Fruit fly (Drosophila melanogaster) whole organism, embryonic: ENCODE data around the gene CG42748.

ENCODE experiments used
- Abd-B ChIP-seq: fragments of 200-800 bp; sonication (Bioruptor generic); optimal IDR thresholded peaks from 2 replicates; lab custom pipeline; 2018; ENCODE audit warnings: missing biosample characterization, mild to moderate bottlenecking, missing genetic modification characterization, moderate library complexity
- Aef1 ChIP-seq: fragments of 200-800 bp; sonication (Bioruptor generic); IDR thresholded peaks from 3 replicates; pipeline ENCODE4 v1.3.6; 2022; ENCODE audit warnings: missing biosample characterization, missing genetic modification characterization
- CG1024 ChIP-seq: fragments of 200-800 bp; sonication (Bioruptor generic); IDR thresholded peaks from 2 replicates; pipeline ENCODE4 v1.3.6; 2022; ENCODE audit warnings: missing biosample characterization, missing genetic modification characterization
- CG10274 ChIP-seq: fragments of 200-800 bp; sonication (Bioruptor generic); optimal IDR thresholded peaks from 3 replicates; lab custom pipeline; 2017; ENCODE audit warnings: missing biosample characterization, mild to moderate bottlenecking, missing genetic modification characterization
- CG11723 ChIP-seq: fragments of 200-800 bp; sonication (Bioruptor generic); optimal IDR thresholded peaks from 2 replicates; lab custom pipeline; 2017; ENCODE audit warnings: missing biosample characterization, mild to moderate bottlenecking, missing genetic modification characterization
- CG12769 ChIP-seq: fragments of 200-800 bp; sonication (Bioruptor generic); optimal IDR thresholded peaks from 2 replicates; lab custom pipeline; 2019; ENCODE audit warnings: missing biosample characterization, mild to moderate bottlenecking, missing genetic modification characterization, moderate library complexity
- CG13424 ChIP-seq: fragments of 200-800 bp; sonication (Bioruptor generic); optimal IDR thresholded peaks from 2 replicates; lab custom pipeline; 2019; ENCODE audit warnings: missing biosample characterization, mild to moderate bottlenecking, missing genetic modification characterization, moderate library complexity
- CG14014 ChIP-seq: fragments of 200-800 bp; sonication (Bioruptor generic); IDR thresholded peaks from 2 replicates; pipeline ENCODE4 v1.3.6; 2022; ENCODE audit warnings: missing biosample characterization, missing genetic modification characterization
- CG14860 ChIP-seq: fragments of 200-800 bp; sonication (Bioruptor generic); IDR thresholded peaks from 3 replicates; pipeline ENCODE4 v1.3.6; 2022; ENCODE audit warnings: missing biosample characterization, missing genetic modification characterization; ENCODE audit not compliant: partially characterized antibody
- CG15514 ChIP-seq: fragments of 200-800 bp; sonication (Bioruptor generic); optimal IDR thresholded peaks from 3 replicates; lab custom pipeline; 2017; ENCODE audit warnings: missing biosample characterization, missing genetic modification characterization, mild to moderate bottlenecking, moderate library complexity, missing genetic modification reagents
- CG15601 ChIP-seq: fragments of 200-800 bp; sonication (Bioruptor generic); optimal IDR thresholded peaks from 3 replicates; lab custom pipeline; 2019; ENCODE audit warnings: missing biosample characterization, mild to moderate bottlenecking, missing genetic modification characterization, moderate library complexity
- CG30431 ChIP-seq: fragments of 200-800 bp; sonication (Bioruptor generic); optimal IDR thresholded peaks from 2 replicates; lab custom pipeline; 2017; ENCODE audit warnings: missing biosample characterization, missing genetic modification characterization
- CG31441 ChIP-seq: fragments of 200-800 bp; sonication (Bioruptor generic); IDR thresholded peaks from 2 replicates; pipeline ENCODE4 v1.3.6; 2022; ENCODE audit warnings: missing biosample characterization, missing genetic modification characterization
- CG4360 ChIP-seq: fragments of 200-800 bp; sonication (Bioruptor generic); IDR thresholded peaks from 2 replicates; pipeline ENCODE4 v1.3.6; 2022; ENCODE audit warnings: missing biosample characterization, missing genetic modification characterization
- CG4854 ChIP-seq: fragments of 200-800 bp; sonication (Bioruptor generic); optimal IDR thresholded peaks from 2 replicates; lab custom pipeline; 2016; ENCODE audit warnings: missing biosample characterization, missing genetic modification characterization, inconsistent platforms
- CG8290 ChIP-seq, 3 experiments: fragments of 200-800 bp; sonication (Bioruptor generic); optimal IDR thresholded peaks; 2 replicates each; lab custom pipeline; 2016 to 2019; ENCODE audit warnings: missing biosample characterization in 3 of 3, missing genetic modification characterization in 3 of 3, mild to moderate bottlenecking in 2 of 3, moderate library complexity in 1 of 3
- CG8765 ChIP-seq: fragments of 200-800 bp; sonication (Bioruptor generic); IDR thresholded peaks from 2 replicates; pipeline ENCODE4 v1.3.6; 2022; ENCODE audit warnings: missing biosample characterization, missing genetic modification characterization
- CG9817 ChIP-seq: fragments of 200-800 bp; sonication (Bioruptor generic); optimal IDR thresholded peaks from 2 replicates; lab custom pipeline; 2018; ENCODE audit warnings: missing biosample characterization, mild to moderate bottlenecking, missing genetic modification characterization, moderate library complexity
- CHES-1-like ChIP-seq: fragments of 200-800 bp; sonication (Bioruptor generic); optimal IDR thresholded peaks from 2 replicates; lab custom pipeline; 2016; ENCODE audit warnings: missing biosample characterization, missing genetic modification characterization
- CoRest ChIP-seq: fragments of 200-800 bp; sonication (Bioruptor generic); optimal IDR thresholded peaks from 3 replicates; lab custom pipeline; 2018; ENCODE audit warnings: missing biosample characterization, mild to moderate bottlenecking, missing genetic modification characterization, moderate library complexity
- Dll ChIP-seq: fragments of 200-800 bp; sonication (Bioruptor generic); IDR thresholded peaks from 4 replicates; pipeline ENCODE4 v1.3.6; 2022; ENCODE audit warnings: missing biosample characterization, missing genetic modification characterization; ENCODE audit not compliant: partially characterized antibody
- Ets97D ChIP-seq: fragments of 200-800 bp; sonication (Bioruptor generic); optimal IDR thresholded peaks from 3 replicates; lab custom pipeline; 2016; ENCODE audit warnings: missing biosample characterization, missing genetic modification characterization
- Fer1 ChIP-seq: fragments of 200-800 bp; sonication (Bioruptor generic); optimal IDR thresholded peaks from 2 replicates; lab custom pipeline; 2017; ENCODE audit warnings: missing biosample characterization, mild to moderate bottlenecking, missing genetic modification characterization
- HLH4C ChIP-seq: fragments of 200-800 bp; sonication (Bioruptor generic); IDR thresholded peaks from 3 replicates; pipeline ENCODE4 v1.3.6; 2022; ENCODE audit warnings: missing biosample characterization, missing genetic modification characterization; ENCODE audit not compliant: partially characterized antibody
- HmgD ChIP-seq: fragments of 200-800 bp; sonication (Bioruptor generic); optimal IDR thresholded peaks from 3 replicates; lab custom pipeline; 2016; ENCODE audit warnings: missing biosample characterization, missing genetic modification characterization
- HmgZ ChIP-seq: fragments of 200-800 bp; sonication (Bioruptor generic); optimal IDR thresholded peaks from 2 replicates; lab custom pipeline; 2018; ENCODE audit warnings: missing biosample characterization, mild to moderate bottlenecking, missing genetic modification characterization
- MESR4 ChIP-seq: fragments of 200-800 bp; sonication (Bioruptor generic); optimal IDR thresholded peaks from 2 replicates; lab custom pipeline; 2018; ENCODE audit warnings: missing biosample characterization, mild to moderate bottlenecking, missing genetic modification characterization, moderate library complexity
- Med ChIP-seq: fragments of 200-800 bp; sonication (Bioruptor generic); peaks from one replicate; lab custom pipeline; 2016; ENCODE audit warnings: missing biosample characterization, missing genetic modification characterization, mild to moderate bottlenecking, inconsistent platforms, moderate library complexity
- Poxn ChIP-seq: fragments of 200-800 bp; sonication (Bioruptor generic); IDR thresholded peaks from 2 replicates; pipeline ENCODE4 v1.3.6; 2022; ENCODE audit warnings: missing biosample characterization, missing genetic modification characterization
- Sin3A ChIP-seq: fragments of >200 bp; optimal IDR thresholded peaks from 2 replicates; lab custom pipeline; 2018
- Sry-β ChIP-seq: fragments of 200-800 bp; sonication (Bioruptor generic); optimal IDR thresholded peaks from 2 replicates; lab custom pipeline; 2018; ENCODE audit warnings: missing biosample characterization, mild to moderate bottlenecking, missing genetic modification characterization, moderate library complexity
- Sry-δ ChIP-seq: fragments of 200-800 bp; sonication (Bioruptor generic); optimal IDR thresholded peaks from 2 replicates; lab custom pipeline; 2016; ENCODE audit warnings: missing biosample characterization, missing genetic modification characterization
- Trl ChIP-seq, 3 experiments: fragments of >200 bp in 2 of 3; fragments of 200-800 bp in 1 of 3; sonication (Bioruptor generic) in 1 of 3; optimal IDR thresholded peaks; 2 replicates in 1 of 3; 3 replicates in 2 of 3; lab custom pipeline; 2016 to 2017; ENCODE audit warnings: missing biosample characterization in 1 of 3, missing genetic modification characterization in 1 of 3
- Xbp1 ChIP-seq: fragments of 200-800 bp; sonication (Bioruptor generic); optimal IDR thresholded peaks from 3 replicates; lab custom pipeline; 2016; ENCODE audit warnings: missing biosample characterization, mild to moderate bottlenecking, missing genetic modification characterization
- dmrt11E ChIP-seq: fragments of 200-800 bp; sonication (Bioruptor generic); optimal IDR thresholded peaks from 3 replicates; lab custom pipeline; 2018; ENCODE audit warnings: missing biosample characterization, mild to moderate bottlenecking, missing genetic modification characterization, moderate library complexity
- ftz-f1 ChIP-seq: fragments of 200-800 bp; sonication (Bioruptor generic); optimal IDR thresholded peaks from 2 replicates; lab custom pipeline; 2016; ENCODE audit warnings: missing biosample characterization, missing genetic modification characterization
- gem ChIP-seq: fragments of 200-800 bp; sonication (Bioruptor generic); optimal IDR thresholded peaks from 2 replicates; lab custom pipeline; 2019; ENCODE audit warnings: missing biosample characterization, mild to moderate bottlenecking, missing genetic modification characterization, moderate library complexity
- gt ChIP-seq: fragments of 200-800 bp; sonication (Bioruptor generic); IDR thresholded peaks from 2 replicates; pipeline ENCODE4 v1.3.6; 2022; ENCODE audit warnings: missing biosample characterization, missing genetic modification characterization
- ind ChIP-seq: fragments of 200-800 bp; sonication (Bioruptor generic); optimal IDR thresholded peaks from 3 replicates; lab custom pipeline; 2016; ENCODE audit warnings: missing biosample characterization, missing genetic modification characterization
- pzg ChIP-seq: fragments of 200-800 bp; sonication (Bioruptor generic); optimal IDR thresholded peaks from 3 replicates; lab custom pipeline; 2018; ENCODE audit warnings: missing biosample characterization, mild to moderate bottlenecking, missing genetic modification characterization, moderate library complexity
- sens-2 ChIP-seq: fragments of 200-800 bp; sonication (Bioruptor generic); IDR thresholded peaks from 2 replicates; pipeline ENCODE4 v1.3.6; 2022; ENCODE audit warnings: missing biosample characterization, missing genetic modification characterization
- sqz ChIP-seq: fragments of 200-800 bp; sonication (Bioruptor generic); optimal IDR thresholded peaks from 3 replicates; lab custom pipeline; 2018; ENCODE audit warnings: missing biosample characterization, mild to moderate bottlenecking, missing genetic modification characterization
- stwl ChIP-seq: fragments of 200-800 bp; sonication (Bioruptor generic); optimal IDR thresholded peaks from 3 replicates; lab custom pipeline; 2018; ENCODE audit warnings: missing biosample characterization, mild to moderate bottlenecking, missing genetic modification characterization, moderate library complexity
- tgo ChIP-seq: fragments of 200-800 bp; sonication (Bioruptor generic); IDR thresholded peaks from 3 replicates; pipeline ENCODE4 v1.3.6; 2022; ENCODE audit warnings: missing biosample characterization, missing genetic modification characterization
- wek ChIP-seq: fragments of 200-800 bp; sonication (Bioruptor generic); optimal IDR thresholded peaks from 3 replicates; lab custom pipeline; 2018; ENCODE audit warnings: missing biosample characterization, mild to moderate bottlenecking, missing genetic modification characterization, moderate library complexity
- zfh2 ChIP-seq: fragments of 200-800 bp; sonication (Bioruptor generic); optimal IDR thresholded peaks from 2 replicates; lab custom pipeline; 2016; ENCODE audit warnings: missing biosample characterization, missing genetic modification characterization

CG42748 gene

dm6 chr2L:22120871-22121388 is 10.1 kb upstream of the CG42748 start, which contains the start of gene CG3651 (continued):
- TF ChIP-seq pzg (GFP tag; lab: Kevin White, UChicago): peak; percentile 10
- peak; percentile 21; the same call in 1 of the 3 replicates for TF ChIP-seq CG14860
- TF ChIP-seq stwl (tag; lab: Kevin White, UChicago): peak; percentile 56

dm6 chr2L:22121651-22122165 is 9.3 kb upstream of the CG42748 start:
- TF ChIP-seq CG8765 (GFP tag; lab: Robert Waterston, UW) (no peak), CG30431 (GFP tag; lab: Kevin White, UChicago) (no peak), Sry-β (GFP tag; lab: Kevin White, UChicago) (no peak), gem (peak; percentile 34), CHES-1-like (GFP tag; lab: Kevin White, UChicago) (no peak), Sin3A (lab: Kevin White, UChicago) (peak; percentile 15), CG14014 (GFP tag; lab: Robert Waterston, UW) (no peak), CoRest (tag; lab: Kevin White, UChicago) (peak; percentile 53), CG13424 (peak; percentile 1), Trl (optimal IDR thresholded peaks at IDR 0.05; lab: Kevin White, UChicago) (no peak), Trl (GFP tag; optimal IDR thresholded peaks at IDR 0.05; lab: Kevin White, UChicago) (peak; percentile 17), Poxn (no peak), ind (GFP tag; lab: Kevin White, UChicago) (peak; percentile 0), tgo (GFP tag; lab: Robert Waterston, UW) (no peak), CG4360 (peak; percentile 66), CG4854 (no peak), HmgD (peak; percentile 49), Sry-δ (peak; percentile 27), HmgZ (peak; percentile 6), Dll (GFP tag; lab: Robert Waterston, UW) (0 out of 4 replicates have a peak, but pooled peaks have one; percentile 19), Abd-B (GFP tag; lab: Kevin White, UChicago) (peak; percentile 71), pzg (GFP tag; lab: Kevin White, UChicago) (peak; percentile 73), CG15514 (GFP tag; lab: Kevin White, UChicago) (peak; percentile 28), CG31441 (GFP tag; lab: Robert Waterston, UW) (0 out of 2 replicates have a peak, but pooled peaks have one; percentile 11), HLH4C (GFP tag; lab: Robert Waterston, UW) (no peak), CG8290 (GFP tag; optimal IDR thresholded peaks at IDR 0.05; lab: Kevin White, UChicago) (peak; percentile 40), CG8290 (tag; optimal IDR thresholded peaks at IDR 0.05; lab: Kevin White, UChicago) (peak in 1 of 2 experiments; percentile 57), gt (GFP tag; lab: Robert Waterston, UW) (no peak), ftz-f1 (GFP tag; lab: Kevin White, UChicago) (peak; percentile 45), Ets97D (peak; percentile 45), Xbp1 (GFP tag; lab: Kevin White, UChicago) (peak; percentile 4), CG9817 (tag; lab: Kevin White, UChicago) (peak; percentile 35), Fer1 (GFP tag; lab: Kevin White, UChicago) (peak; percentile 6), wek (GFP tag; lab: Kevin White, UChicago) (no peak), Aef1 (GFP tag; lab: Robert Waterston, UW) (no peak), CG11723 (GFP tag; lab: Kevin White, UChicago) (peak; percentile 81), Med (GFP tag; lab: Kevin White, UChicago) (peak; percentile 75), sens-2 (no peak), dmrt11E (tag; lab: Kevin White, UChicago) (peak; percentile 27), CG1024 (GFP tag; lab: Robert Waterston, UW) (peak; percentile 97), zfh2 (GFP tag; lab: Kevin White, UChicago) (peak; percentile 26), sqz (GFP tag; lab: Kevin White, UChicago) (no peak), CG12769 (tag; lab: Kevin White, UChicago) (peak; percentile 2), MESR4 (GFP tag; lab: Kevin White, UChicago) (peak; percentile 93), CG15601 (tag; lab: Kevin White, UChicago) (no peak), CG10274 (GFP tag; lab: Kevin White, UChicago) (no peak)
